Fruit fly (Drosophila melanogaster) whole organism, embryonic: ENCODE data around the gene CG46440.
A peak's percentile ranks its signal among the peaks of the same experiment; 100 is the strongest.

ENCODE experiments used
- CG1024 ChIP-seq: fragments of 200-800 bp; sonication (Bioruptor generic); IDR thresholded peaks from 2 replicates; pipeline ENCODE4 v1.3.6; 2022; ENCODE audit warnings: missing biosample characterization, missing genetic modification characterization
- CG10366 ChIP-seq: fragments of 200-800 bp; sonication (Bioruptor generic); IDR thresholded peaks from 2 replicates; pipeline ENCODE4 v1.3.6; 2022; ENCODE audit warnings: missing biosample characterization, missing genetic modification characterization
- CG10959 ChIP-seq: fragments of 200-800 bp; sonication (Bioruptor generic); IDR thresholded peaks from 2 replicates; pipeline ENCODE4 v1.3.6; 2022; ENCODE audit warnings: missing biosample characterization, missing genetic modification characterization
- CG10979 ChIP-seq: fragments of 200-800 bp; sonication (Bioruptor generic); optimal IDR thresholded peaks from 2 replicates; lab custom pipeline; 2018; ENCODE audit warnings: missing biosample characterization, mild to moderate bottlenecking, missing genetic modification characterization, moderate library complexity
- CG11504 ChIP-seq: fragments of 200-800 bp; sonication (Bioruptor generic); optimal IDR thresholded peaks from 3 replicates; lab custom pipeline; 2019; ENCODE audit warnings: missing biosample characterization, mild to moderate bottlenecking, missing genetic modification characterization, moderate library complexity
- CG11696 ChIP-seq: fragments of 200-800 bp; sonication (Bioruptor generic); IDR thresholded peaks from 2 replicates; pipeline ENCODE4 v1.3.6; 2022; ENCODE audit warnings: missing biosample characterization, missing genetic modification characterization
- CG14860 ChIP-seq: fragments of 200-800 bp; sonication (Bioruptor generic); IDR thresholded peaks from 3 replicates; pipeline ENCODE4 v1.3.6; 2022; ENCODE audit warnings: missing biosample characterization, missing genetic modification characterization; ENCODE audit not compliant: partially characterized antibody
- CG15073 ChIP-seq: fragments of 200-800 bp; sonication (Bioruptor generic); optimal IDR thresholded peaks from 2 replicates; lab custom pipeline; 2016; ENCODE audit warnings: missing biosample characterization, missing genetic modification characterization
- CG15514 ChIP-seq: fragments of 200-800 bp; sonication (Bioruptor generic); optimal IDR thresholded peaks from 3 replicates; lab custom pipeline; 2017; ENCODE audit warnings: missing biosample characterization, missing genetic modification characterization, mild to moderate bottlenecking, moderate library complexity, missing genetic modification reagents
- CG16813 ChIP-seq: fragments of 200-800 bp; sonication (Bioruptor generic); IDR thresholded peaks from 3 replicates; pipeline ENCODE4 v1.3.6; 2022; ENCODE audit warnings: missing biosample characterization, missing genetic modification characterization; ENCODE audit not compliant: partially characterized antibody
- CG18262 ChIP-seq: fragments of 200-800 bp; optimal IDR thresholded peaks from 3 replicates; lab custom pipeline; 2019; ENCODE audit warnings: missing biosample characterization, mild to moderate bottlenecking, missing genetic modification characterization, moderate library complexity
- CG34224 ChIP-seq: fragments of 200-800 bp; sonication (Bioruptor generic); IDR thresholded peaks from 3 replicates; pipeline ENCODE4 v1.3.6; 2022; ENCODE audit warnings: missing biosample characterization, missing genetic modification characterization; ENCODE audit not compliant: partially characterized antibody
- CG4328 ChIP-seq: fragments of 200-800 bp; sonication (Bioruptor generic); optimal IDR thresholded peaks from 3 replicates; lab custom pipeline; 2017; ENCODE audit warnings: missing biosample characterization, missing genetic modification reagents, missing genetic modification characterization
- CG6791 ChIP-seq: fragments of 200-800 bp; sonication (Bioruptor generic); IDR thresholded peaks from 3 replicates; pipeline ENCODE4 v1.3.6; 2022; ENCODE audit warnings: missing biosample characterization, missing genetic modification characterization; ENCODE audit not compliant: partially characterized antibody
- CG6813 ChIP-seq: fragments of 200-800 bp; sonication (Bioruptor generic); optimal IDR thresholded peaks from 2 replicates; lab custom pipeline; 2017; ENCODE audit warnings: missing biosample characterization, missing genetic modification characterization, mild to moderate bottlenecking, moderate library complexity, missing genetic modification reagents
- CG8765 ChIP-seq: fragments of 200-800 bp; sonication (Bioruptor generic); IDR thresholded peaks from 2 replicates; pipeline ENCODE4 v1.3.6; 2022; ENCODE audit warnings: missing biosample characterization, missing genetic modification characterization
- CG9437 ChIP-seq: fragments of 200-800 bp; sonication (Bioruptor generic); optimal IDR thresholded peaks from 2 replicates; lab custom pipeline; 2018; ENCODE audit warnings: missing biosample characterization, mild to moderate bottlenecking, missing genetic modification characterization
- CkIIα-i1 ChIP-seq: fragments of 200-800 bp; sonication (Bioruptor generic); IDR thresholded peaks from 2 replicates; pipeline ENCODE4 v1.3.6; 2022; ENCODE audit warnings: missing biosample characterization, missing genetic modification characterization
- Dref ChIP-seq: fragments of 200-800 bp; sonication (Bioruptor generic); IDR thresholded peaks from 2 replicates; pipeline ENCODE4 v1.3.6; 2022; ENCODE audit warnings: missing biosample characterization, missing genetic modification characterization
- HLH3B ChIP-seq: fragments of 200-800 bp; sonication (Bioruptor generic); IDR thresholded peaks from 2 replicates; pipeline ENCODE4 v1.3.6; 2022; ENCODE audit warnings: missing biosample characterization, missing genetic modification characterization
- HLH54F ChIP-seq: fragments of 200-800 bp; sonication (Bioruptor generic); optimal IDR thresholded peaks from 3 replicates; lab custom pipeline; 2016; ENCODE audit warnings: missing biosample characterization, missing genetic modification characterization
- MESR4 ChIP-seq: fragments of 200-800 bp; sonication (Bioruptor generic); optimal IDR thresholded peaks from 2 replicates; lab custom pipeline; 2018; ENCODE audit warnings: missing biosample characterization, mild to moderate bottlenecking, missing genetic modification characterization, moderate library complexity
- MTF-1 ChIP-seq: fragments of 200-800 bp; sonication (Bioruptor generic); optimal IDR thresholded peaks from 2 replicates; lab custom pipeline; 2018; ENCODE audit warnings: missing biosample characterization, mild to moderate bottlenecking, missing genetic modification characterization, borderline replicate concordance
- Max ChIP-seq: fragments of 200-800 bp; sonication (Bioruptor generic); optimal IDR thresholded peaks from 2 replicates; lab custom pipeline; 2016; ENCODE audit warnings: missing biosample characterization, mild to moderate bottlenecking, missing genetic modification characterization
- Nf-YB ChIP-seq: fragments of 200-800 bp; sonication (Bioruptor generic); optimal IDR thresholded peaks from 3 replicates; lab custom pipeline; 2019; ENCODE audit warnings: missing biosample characterization, mild to moderate bottlenecking, missing genetic modification characterization, moderate library complexity
- Oaz ChIP-seq: fragments of 200-800 bp; sonication (Bioruptor generic); IDR thresholded peaks from 2 replicates; pipeline ENCODE4 v1.3.6; 2022; ENCODE audit warnings: missing biosample characterization, missing genetic modification characterization
- Spps ChIP-seq: fragments of 200-800 bp; sonication (Bioruptor generic); optimal IDR thresholded peaks from 2 replicates; lab custom pipeline; 2018; ENCODE audit warnings: missing biosample characterization, mild to moderate bottlenecking, missing genetic modification characterization
- Stat92E ChIP-seq, 3 experiments: fragments of >200 bp in 2 of 3; fragments of 200-800 bp in 1 of 3; sonication (Bioruptor generic) in 1 of 3; optimal IDR thresholded peaks; 2 replicates each; lab custom pipeline; 2017 to 2019; ENCODE audit warnings: missing biosample characterization in 3 of 3, missing genetic modification characterization in 3 of 3, mild to moderate bottlenecking in 1 of 3, moderate library complexity in 1 of 3
- Vsx1 ChIP-seq: fragments of 200-800 bp; sonication (Bioruptor generic); optimal IDR thresholded peaks from 2 replicates; lab custom pipeline; 2017; ENCODE audit warnings: missing biosample characterization, mild to moderate bottlenecking, missing genetic modification characterization, missing genetic modification reagents
- ab ChIP-seq: fragments of 200-800 bp; sonication (Bioruptor generic); optimal IDR thresholded peaks from 2 replicates; lab custom pipeline; 2016; ENCODE audit warnings: missing biosample characterization, missing genetic modification characterization
- corto ChIP-seq: fragments of 200-800 bp; sonication (Bioruptor generic); optimal IDR thresholded peaks from 2 replicates; lab custom pipeline; 2016; ENCODE audit warnings: missing biosample characterization, mild to moderate bottlenecking, missing genetic modification characterization, moderate library complexity
- da ChIP-seq: fragments of 200-800 bp; sonication (Bioruptor generic); optimal IDR thresholded peaks from 2 replicates; lab custom pipeline; 2016; ENCODE audit warnings: missing biosample characterization, missing genetic modification characterization
- en ChIP-seq: fragments of 200-800 bp; sonication (Bioruptor generic); optimal IDR thresholded peaks from 2 replicates; lab custom pipeline; 2016; ENCODE audit warnings: missing biosample characterization, missing genetic modification characterization
- ewg ChIP-seq: fragments of 200-800 bp; sonication (Bioruptor generic); optimal IDR thresholded peaks from 3 replicates; lab custom pipeline; 2017; ENCODE audit warnings: mild to moderate bottlenecking, missing biosample characterization, missing genetic modification reagents, missing genetic modification characterization
- gfzf ChIP-seq: fragments of 200-800 bp; sonication (Bioruptor generic); optimal IDR thresholded peaks from 2 replicates; lab custom pipeline; 2016; ENCODE audit warnings: missing biosample characterization, mild to moderate bottlenecking, missing genetic modification characterization, moderate library complexity
- grau ChIP-seq: fragments of 200-800 bp; optimal IDR thresholded peaks from 3 replicates; lab custom pipeline; 2019; ENCODE audit warnings: missing biosample characterization, mild to moderate bottlenecking, missing genetic modification characterization, moderate library complexity
- gro ChIP-seq: fragments of 200-800 bp; sonication (Bioruptor generic); optimal IDR thresholded peaks from 2 replicates; lab custom pipeline; 2016; ENCODE audit warnings: missing biosample characterization, missing genetic modification characterization
- lbe ChIP-seq: fragments of 200-800 bp; sonication (Bioruptor generic); optimal IDR thresholded peaks from 2 replicates; lab custom pipeline; 2016; ENCODE audit warnings: missing biosample characterization, mild to moderate bottlenecking, missing genetic modification characterization
- lilli ChIP-seq: fragments of 200-800 bp; sonication (Bioruptor generic); optimal IDR thresholded peaks from 3 replicates; lab custom pipeline; 2016; ENCODE audit warnings: missing biosample characterization, missing genetic modification characterization
- luna ChIP-seq: fragments of 200-800 bp; sonication (Bioruptor generic); optimal IDR thresholded peaks from 2 replicates; lab custom pipeline; 2016; ENCODE audit warnings: missing biosample characterization, missing genetic modification characterization
- mam ChIP-seq: fragments of 200-800 bp; sonication (Bioruptor generic); optimal IDR thresholded peaks from 3 replicates; lab custom pipeline; 2016; ENCODE audit warnings: missing biosample characterization, missing genetic modification characterization
- pb ChIP-seq: fragments of 200-800 bp; sonication (Bioruptor generic); optimal IDR thresholded peaks from 3 replicates; lab custom pipeline; 2016; ENCODE audit warnings: missing biosample characterization, missing genetic modification characterization
- ranshi ChIP-seq: fragments of 200-800 bp; sonication (Bioruptor generic); IDR thresholded peaks from 2 replicates; pipeline ENCODE4 v1.3.6; 2022; ENCODE audit warnings: missing biosample characterization, missing genetic modification characterization
- row ChIP-seq: fragments of 200-800 bp; sonication (Bioruptor generic); IDR thresholded peaks from 3 replicates; pipeline ENCODE4 v1.3.6; 2022; ENCODE audit warnings: missing biosample characterization, missing genetic modification characterization
- run ChIP-seq: fragments of 200-800 bp; sonication (Bioruptor generic); optimal IDR thresholded peaks from 3 replicates; lab custom pipeline; 2018; ENCODE audit warnings: missing biosample characterization, mild to moderate bottlenecking, missing genetic modification characterization
- sd ChIP-seq: fragments of 200-800 bp; sonication (Bioruptor generic); optimal IDR thresholded peaks from 3 replicates; lab custom pipeline; 2018; ENCODE audit warnings: missing biosample characterization, mild to moderate bottlenecking, missing genetic modification characterization, moderate library complexity
- stc ChIP-seq: fragments of 200-800 bp; sonication (Bioruptor generic); IDR thresholded peaks from 2 replicates; pipeline ENCODE4 v1.3.6; 2022; ENCODE audit warnings: missing biosample characterization, missing genetic modification characterization
- unpg ChIP-seq: fragments of 200-800 bp; sonication (Bioruptor generic); optimal IDR thresholded peaks from 3 replicates; lab custom pipeline; 2018; ENCODE audit warnings: missing biosample characterization, mild to moderate bottlenecking, missing genetic modification characterization, moderate library complexity

The CG46440 gene

dm6 chrX:15811666-15812614 lies 45.7 kb downstream of the CG46440 start (continued):
- TF ChIP-seq CG4328 (GFP tag; lab: Kevin White, UChicago) (no peak), HLH3B (GFP tag; lab: Robert Waterston, UW) (peak; percentile 14; the same call in 1 of the 2 replicates), CG11504 (no peak), Oaz (GFP tag; lab: Robert Waterston, UW) (no peak), ewg (GFP tag; lab: Kevin White, UChicago) (peak; percentile 11), gro (GFP tag; lab: Kevin White, UChicago) (no peak), lilli (GFP tag; lab: Kevin White, UChicago) (no peak), CG18262 (tag; lab: Kevin White, UChicago) (no peak), CG11696 (GFP tag; lab: Robert Waterston, UW) (no peak), Stat92E (GFP tag; optimal IDR thresholded peaks at IDR 0.05; lab: Kevin White, UChicago) (no peak), MTF-1 (GFP tag; lab: Kevin White, UChicago) (no peak), CG16813 (GFP tag; lab: Robert Waterston, UW) (no peak), gfzf (no peak), corto (GFP tag; lab: Kevin White, UChicago) (peak; percentile 54), run (no peak), CG9437 (GFP tag; lab: Kevin White, UChicago) (no peak), unpg (GFP tag; lab: Kevin White, UChicago) (no peak), luna (GFP tag; lab: Kevin White, UChicago) (no peak), CG10959 (GFP tag; lab: Robert Waterston, UW) (no peak), row (no peak), MESR4 (GFP tag; lab: Kevin White, UChicago) (no peak), pb (GFP tag; lab: Kevin White, UChicago) (no peak), CG14860 (GFP tag; lab: Robert Waterston, UW) (no peak), CG8765 (0 out of 2 replicates have a peak, but pooled peaks have one; percentile 26), mam (GFP tag; lab: Kevin White, UChicago) (no peak), Nf-YB (GFP tag; lab: Kevin White, UChicago) (peak; percentile 13), en (no peak), stc (GFP tag; lab: Robert Waterston, UW) (peak; percentile 26; the same call in 1 of the 2 replicates), lbe (GFP tag; lab: Kevin White, UChicago) (peak; percentile 48), Max (GFP tag; lab: Kevin White, UChicago) (no peak), CG6791 (GFP tag; lab: Robert Waterston, UW) (no peak), da (no peak), HLH54F (no peak), Vsx1 (no peak), sd (tag; lab: Kevin White, UChicago) (peak; percentile 79), CG34224 (GFP tag; lab: Robert Waterston, UW) (peak; percentile 65), Spps (no peak), CG10979 (tag; lab: Kevin White, UChicago) (no peak), CG1024 (GFP tag; lab: Robert Waterston, UW) (no peak), CG15073 (GFP tag; lab: Kevin White, UChicago) (no peak), ranshi (GFP tag; lab: Robert Waterston, UW) (no peak), CkIIα-i1 (GFP tag; lab: Robert Waterston, UW) (no peak), CG10366 (GFP tag; lab: Robert Waterston, UW) (no peak), CG15514 (peak; percentile 30), CG6813 (GFP tag; lab: Kevin White, UChicago) (no peak), ab (no peak), Dref (GFP tag; lab: Robert Waterston, UW) (no peak; the same call in 1 of the 2 replicates), grau (tag; lab: Kevin White, UChicago) (no peak)
